Fruit fly (Drosophila melanogaster) Kc167 (cell line): ENCODE measurements around the gene CG46465.

ENCODE experiments used
- Myc ChIP-seq: fragments of >200 bp; optimal IDR thresholded peaks from 2 replicates; lab custom pipeline; 2017; ENCODE audit warnings: missing external identifiers
- Sin3A ChIP-seq: fragments of >200 bp; optimal IDR thresholded peaks from 2 replicates; lab custom pipeline; 2018; ENCODE audit warnings: missing external identifiers
- h ChIP-seq: fragments of >200 bp; optimal IDR thresholded peaks from 3 replicates; lab custom pipeline; 2018; ENCODE audit warnings: missing external identifiers
- insv ChIP-seq: fragments of >200 bp; optimal IDR thresholded peaks from 3 replicates; lab custom pipeline; 2018; ENCODE audit warnings: missing external identifiers
- psq ChIP-seq: fragments of >200 bp; optimal IDR thresholded peaks from 2 replicates; lab custom pipeline; 2017; ENCODE audit warnings: missing external identifiers
- ttk ChIP-seq: sonication (Bioruptor generic); optimal IDR thresholded peaks from 2 replicates; lab custom pipeline; 2017; ENCODE audit warnings: missing external identifiers

DNA sequence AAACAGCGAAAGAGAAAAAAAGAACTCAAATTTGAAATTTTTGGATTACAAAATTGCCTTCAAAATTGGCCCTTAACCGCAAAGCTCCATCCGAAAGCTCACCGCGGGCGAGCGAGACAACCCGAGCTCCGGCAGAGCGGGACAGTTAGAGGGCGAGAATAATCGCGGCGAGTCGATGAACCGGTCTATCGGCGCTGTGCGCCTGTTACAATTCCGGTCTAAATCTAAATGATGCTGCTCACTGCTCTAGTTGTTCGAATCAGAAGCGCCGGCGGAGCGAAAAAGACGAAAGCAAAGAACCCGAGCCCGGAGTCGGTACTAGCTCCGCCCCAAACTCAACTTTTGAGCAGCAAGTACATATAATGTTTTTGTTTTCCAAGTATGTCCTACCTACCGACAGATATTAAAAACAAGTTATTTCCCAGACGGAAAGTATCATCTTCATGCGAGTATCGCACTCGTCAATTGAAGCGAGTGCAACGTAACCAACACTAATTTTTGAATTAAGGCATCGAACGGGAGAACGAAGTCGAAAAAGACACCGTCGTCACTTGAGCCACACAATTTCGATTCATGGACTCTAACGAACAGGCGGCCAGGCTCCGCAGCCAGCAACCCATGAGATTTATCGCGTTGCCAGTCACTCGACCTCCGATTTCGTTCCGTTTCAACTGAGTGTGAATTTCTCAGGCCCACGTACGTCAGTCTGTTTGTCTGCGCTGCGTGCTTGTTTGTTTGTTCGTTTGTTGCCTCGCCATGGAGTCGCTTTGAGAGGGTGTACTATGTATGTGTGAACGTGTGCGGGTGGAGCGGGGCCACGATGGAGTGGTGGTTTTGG lies 47.9 kb upstream of the CG46465 start:
- TF ChIP-seq h (lab: Kevin White, UChicago) (no peak), insv (lab: Kevin White, UChicago) (no peak), psq (lab: Kevin White, UChicago) (no peak), Myc (lab: Kevin White, UChicago) (no peak), Sin3A (lab: Kevin White, UChicago) (no peak), ttk (no peak)
